Worm (Caenorhabditis elegans) whole organism, L2 larva: ENCODE measurements around the gene F42A9.17.

ENCODE experiments used
- C34F6.9 ChIP-seq: fragments of 150-350 bp; optimal IDR thresholded peaks from 2 replicates; lab custom pipeline; 2014; ENCODE audit warnings: missing biosample characterization, missing genetic modification characterization
- F13H6.1 ChIP-seq: sonication (generic microtip); optimal IDR thresholded peaks from 2 replicates; lab custom pipeline; 2016; ENCODE audit warnings: missing genetic modification characterization, missing compliant biosample characterization
- R02D3.7 ChIP-seq: fragments of 150-350 bp; optimal IDR thresholded peaks from 2 replicates; lab custom pipeline; 2014; ENCODE audit warnings: missing biosample characterization, missing genetic modification characterization
- Y55F3AM.14 ChIP-seq: fragments of 200-800 bp; sonication (Bioruptor generic); optimal IDR thresholded peaks from 2 replicates; lab custom pipeline; 2018; ENCODE audit warnings: mild to moderate bottlenecking, missing genetic modification characterization, missing compliant biosample characterization
- ZK546.5 ChIP-seq: sonication (generic microtip); optimal IDR thresholded peaks from 2 replicates; lab custom pipeline; 2017; ENCODE audit warnings: missing biosample characterization, missing genetic modification characterization
- alr-1 ChIP-seq: fragments of 150-350 bp; optimal IDR thresholded peaks from 2 replicates; lab custom pipeline; 2014; ENCODE audit warnings: missing biosample characterization, missing genetic modification characterization
- aly-2 ChIP-seq: fragments of 150-350 bp; optimal IDR thresholded peaks from 2 replicates; lab custom pipeline; 2014; ENCODE audit warnings: missing biosample characterization, missing genetic modification characterization
- ama-1 ChIP-seq: fragments of 150-350 bp; optimal IDR thresholded peaks from 2 replicates; lab custom pipeline; 2018; ENCODE audit warnings: inconsistent platforms
- blmp-1 ChIP-seq: sonication (generic microtip); optimal IDR thresholded peaks from 2 replicates; lab custom pipeline; 2017; ENCODE audit warnings: missing genetic modification characterization, mild to moderate bottlenecking, missing compliant biosample characterization, antibody characterized with exemption, moderate library complexity; ENCODE audit not compliant: insufficient read depth
- ceh-16 ChIP-seq: fragments of 150-350 bp; optimal IDR thresholded peaks from 2 replicates; lab custom pipeline; 2014; ENCODE audit warnings: missing biosample characterization, missing genetic modification characterization
- ceh-82 ChIP-seq: fragments of 150-350 bp; optimal IDR thresholded peaks from 2 replicates; lab custom pipeline; 2014; ENCODE audit warnings: missing biosample characterization, missing genetic modification characterization
- crh-2 ChIP-seq: sonication (generic microtip); optimal IDR thresholded peaks from 2 replicates; lab custom pipeline; 2017; ENCODE audit warnings: missing biosample characterization, missing genetic modification characterization
- dmd-4 ChIP-seq: sonication (generic microtip); optimal IDR thresholded peaks from 2 replicates; lab custom pipeline; 2017; ENCODE audit warnings: missing biosample characterization, missing genetic modification characterization
- egl-27 ChIP-seq: sonication (generic microtip); optimal IDR thresholded peaks from 3 replicates; lab custom pipeline; 2017; ENCODE audit warnings: missing biosample characterization, missing genetic modification reagents, missing genetic modification characterization
- elt-1 ChIP-seq: fragments of 150-350 bp; optimal IDR thresholded peaks from 2 replicates; lab custom pipeline; 2014; ENCODE audit warnings: missing biosample characterization, missing genetic modification characterization
- elt-3 ChIP-seq: sonication (generic microtip); optimal IDR thresholded peaks from 2 replicates; lab custom pipeline; 2017; ENCODE audit warnings: missing biosample characterization, missing genetic modification characterization
- fos-1 ChIP-seq: fragments of 150-350 bp; optimal IDR thresholded peaks from 2 replicates; lab custom pipeline; 2014; ENCODE audit warnings: missing biosample characterization, missing genetic modification characterization
- gmeb-1 ChIP-seq: fragments of 150-350 bp; optimal IDR thresholded peaks from 2 replicates; lab custom pipeline; 2014; ENCODE audit warnings: missing biosample characterization, missing genetic modification characterization
- lin-11 ChIP-seq: fragments of 150-350 bp; sonication (generic microtip); optimal IDR thresholded peaks from 2 replicates; lab custom pipeline; 2014; ENCODE audit warnings: missing biosample characterization, missing genetic modification characterization, inconsistent platforms, mixed read lengths
- lin-13 ChIP-seq: fragments of 150-350 bp; optimal IDR thresholded peaks from 2 replicates; lab custom pipeline; 2014; ENCODE audit warnings: missing biosample characterization, missing genetic modification reagents, missing genetic modification characterization
- lin-39 ChIP-seq: fragments of 150-350 bp; optimal IDR thresholded peaks from 2 replicates; lab custom pipeline; 2014; ENCODE audit warnings: missing biosample characterization, missing genetic modification reagents, missing genetic modification characterization
- lsy-2 ChIP-seq, 2 experiments: fragments of 150-350 bp in 1 of 2; sonication (generic microtip) in 1 of 2; optimal IDR thresholded peaks; 2 replicates each; lab custom pipeline; 2014 to 2017; ENCODE audit warnings: missing biosample characterization in 2 of 2, missing genetic modification characterization in 2 of 2
- mab-5 ChIP-seq: fragments of 150-350 bp; optimal IDR thresholded peaks from 2 replicates; lab custom pipeline; 2014; ENCODE audit warnings: missing biosample characterization, missing genetic modification characterization
- mbf-1 ChIP-seq: sonication (generic microtip); optimal IDR thresholded peaks from 2 replicates; lab custom pipeline; 2017; ENCODE audit warnings: missing biosample characterization, missing genetic modification characterization
- mdl-1 ChIP-seq, 2 experiments: fragments of 150-350 bp in 1 of 2; sonication (generic microtip) in 1 of 2; optimal IDR thresholded peaks; 2 replicates each; lab custom pipeline; 2017; ENCODE audit warnings: missing biosample characterization in 2 of 2, missing genetic modification characterization in 2 of 2
- nhr-10 ChIP-seq: sonication (generic microtip); optimal IDR thresholded peaks from 2 replicates; lab custom pipeline; 2017; ENCODE audit warnings: missing biosample characterization, missing genetic modification characterization
- nhr-11 ChIP-seq: fragments of 150-350 bp; optimal IDR thresholded peaks from 2 replicates; lab custom pipeline; 2014; ENCODE audit warnings: missing biosample characterization, missing genetic modification characterization
- nhr-12 ChIP-seq: fragments of 150-350 bp; optimal IDR thresholded peaks from 2 replicates; lab custom pipeline; 2014; ENCODE audit warnings: missing biosample characterization, missing genetic modification characterization
- nhr-129 ChIP-seq: fragments of 150-350 bp; optimal IDR thresholded peaks from 2 replicates; lab custom pipeline; 2014; ENCODE audit warnings: missing biosample characterization, missing genetic modification characterization
- nhr-21 ChIP-seq: fragments of 150-350 bp; optimal IDR thresholded peaks from 2 replicates; lab custom pipeline; 2014; ENCODE audit warnings: missing biosample characterization, missing genetic modification characterization
- nhr-23 ChIP-seq: fragments of 150-350 bp; optimal IDR thresholded peaks from 2 replicates; lab custom pipeline; 2014; ENCODE audit warnings: missing biosample characterization, missing genetic modification reagents, missing genetic modification characterization
- nhr-237 ChIP-seq: fragments of 150-350 bp; optimal IDR thresholded peaks from 2 replicates; lab custom pipeline; 2014; ENCODE audit warnings: missing biosample characterization, missing genetic modification characterization
- nhr-25 ChIP-seq: fragments of 150-350 bp; sonication (generic microtip); optimal IDR thresholded peaks from 3 replicates; lab custom pipeline; 2014; ENCODE audit warnings: missing biosample characterization, missing genetic modification characterization
- nhr-6 ChIP-seq: fragments of 150-350 bp; optimal IDR thresholded peaks from 2 replicates; lab custom pipeline; 2014; ENCODE audit warnings: missing biosample characterization, missing genetic modification characterization
- nhr-77 ChIP-seq: fragments of 150-350 bp; optimal IDR thresholded peaks from 2 replicates; lab custom pipeline; 2014; ENCODE audit warnings: missing biosample characterization, missing genetic modification characterization
- peb-1 ChIP-seq: fragments of 150-350 bp; optimal IDR thresholded peaks from 2 replicates; lab custom pipeline; 2014; ENCODE audit warnings: missing biosample characterization, missing genetic modification characterization
- sem-4 ChIP-seq: fragments of 150-350 bp; optimal IDR thresholded peaks from 2 replicates; lab custom pipeline; 2014; ENCODE audit warnings: missing biosample characterization, missing genetic modification reagents, missing genetic modification characterization
- skn-1 ChIP-seq: sonication (generic microtip); optimal IDR thresholded peaks from 2 replicates; lab custom pipeline; 2017; ENCODE audit warnings: missing biosample characterization, missing genetic modification characterization
- sma-3 ChIP-seq: sonication (generic microtip); optimal IDR thresholded peaks from 2 replicates; lab custom pipeline; 2016; ENCODE audit warnings: missing genetic modification reagents, missing genetic modification characterization, missing compliant biosample characterization
- sma-9 ChIP-seq, 2 experiments: fragments of 150-350 bp in 1 of 2; sonication (generic microtip) in 1 of 2; optimal IDR thresholded peaks; 2 replicates each; lab custom pipeline; 2014 to 2016; ENCODE audit warnings: missing genetic modification characterization in 2 of 2, mild to moderate bottlenecking in 1 of 2, missing biosample characterization in 1 of 2, missing compliant biosample characterization in 1 of 2, missing genetic modification reagents in 1 of 2, moderate library complexity in 1 of 2
- snpc-4 ChIP-seq: fragments of 150-350 bp; optimal IDR thresholded peaks from 2 replicates; lab custom pipeline; 2014; ENCODE audit warnings: missing biosample characterization, missing genetic modification characterization
- unc-39 ChIP-seq: fragments of 150-350 bp; optimal IDR thresholded peaks from 2 replicates; lab custom pipeline; 2014; ENCODE audit warnings: missing biosample characterization, missing genetic modification characterization
- unc-55 ChIP-seq: fragments of 150-350 bp; sonication (generic microtip); optimal IDR thresholded peaks from 3 replicates; lab custom pipeline; 2014; ENCODE audit warnings: missing biosample characterization, missing genetic modification reagents, missing genetic modification characterization
- unc-62 ChIP-seq: fragments of 150-350 bp; optimal IDR thresholded peaks from 2 replicates; lab custom pipeline; 2014; ENCODE audit warnings: missing biosample characterization, missing genetic modification reagents, missing genetic modification characterization
- zag-1 ChIP-seq: fragments of 150-350 bp; optimal IDR thresholded peaks from 2 replicates; lab custom pipeline; 2014; ENCODE audit warnings: missing biosample characterization, missing genetic modification characterization
- ztf-1 ChIP-seq: fragments of 200-800 bp; sonication (Bioruptor generic); conservative IDR thresholded peaks from 2 replicates; pipeline ENCODE4 v1.3.6; 2022; ENCODE audit warnings: missing genetic modification characterization, missing compliant biosample characterization
- ztf-11 ChIP-seq: sonication (generic microtip); optimal IDR thresholded peaks from 2 replicates; lab custom pipeline; 2017; ENCODE audit warnings: missing biosample characterization, missing genetic modification characterization
- ztf-4 ChIP-seq: fragments of 150-350 bp; optimal IDR thresholded peaks from 2 replicates; lab custom pipeline; 2014; ENCODE audit warnings: missing biosample characterization, missing genetic modification characterization

Gene F42A9.17

ce11 chrIV:8585076-8586033, 26.4 kb downstream of the F42A9.17 start, which contains the start of gene catp-7:
TSS of gene catp-7 (plus strand) at chrIV:8585983.
- TF ChIP-seq nhr-129 (peak; percentile 23), lsy-2 (tag; optimal IDR thresholded peaks at IDR 0.05; lab: Kevin White, UChicago) (no peak), sma-3 (peak; percentile 25), nhr-23 (no peak), ztf-4 (tag; lab: Kevin White, UChicago) (no peak), crh-2 (tag; lab: Kevin White, UChicago) (peak; percentile 77), alr-1 (tag; lab: Kevin White, UChicago) (no peak), elt-3 (tag; lab: Kevin White, UChicago) (no peak), R02D3.7 (tag; lab: Kevin White, UChicago) (no peak), lin-11 (tag; lab: Kevin White, UChicago) (no peak), C34F6.9 (no peak), skn-1 (no peak), dmd-4 (tag; lab: Kevin White, UChicago) (no peak), nhr-10 (tag; lab: Kevin White, UChicago) (no peak), unc-55 (GFP tag; lab: Kevin White, UChicago) (no peak), sem-4 (tag; lab: Kevin White, UChicago) (no peak), ceh-16 (no peak), nhr-237 (tag; lab: Kevin White, UChicago) (no peak), zag-1 (tag; lab: Kevin White, UChicago) (no peak), fos-1 (tag; lab: Kevin White, UChicago) (peak; percentile 56), egl-27 (tag; lab: Kevin White, UChicago) (no peak), snpc-4 (tag; lab: Kevin White, UChicago) (no peak), nhr-77 (no peak), sma-9 (GFP tag; optimal IDR thresholded peaks at IDR 0.05; lab: Kevin White, UChicago) (no peak), sma-9 (tag; optimal IDR thresholded peaks at IDR 0.05; lab: Kevin White, UChicago) (no peak), mab-5 (tag; lab: Kevin White, UChicago) (no peak), gmeb-1 (tag; lab: Kevin White, UChicago) (peak; percentile 43), peb-1 (no peak), mbf-1 (no peak), ama-1 (lab: Kevin White, UChicago) (no peak), nhr-6 (tag; lab: Kevin White, UChicago) (no peak), lin-39 (tag; lab: Kevin White, UChicago) (no peak), aly-2 (tag; lab: Kevin White, UChicago) (no peak), ztf-1 (no peak), lin-13 (no peak), F13H6.1 (tag; lab: Kevin White, UChicago) (peak; percentile 6), unc-39 (tag; lab: Kevin White, UChicago) (no peak), nhr-12 (tag; lab: Kevin White, UChicago) (no peak), ztf-11 (tag; lab: Kevin White, UChicago) (no peak), unc-62 (no peak), nhr-21 (tag; lab: Kevin White, UChicago) (no peak), ceh-82 (tag; lab: Kevin White, UChicago) (no peak), Y55F3AM.14 (GFP tag; lab: Kevin White, UChicago) (no peak), nhr-25 (no peak), blmp-1 (no peak), nhr-11 (tag; lab: Kevin White, UChicago) (no peak), mdl-1 (tag; optimal IDR thresholded peaks at IDR 0.05; lab: Kevin White, UChicago) (no peak), elt-1 (tag; lab: Kevin White, UChicago) (no peak), ZK546.5 (tag; lab: Kevin White, UChicago) (no peak)
